Worm (Caenorhabditis elegans) whole organism, midembryonic: ENCODE data around the gene T12B5.15.

ENCODE experiments used
- T22C8.4 ChIP-seq: fragments of 200-800 bp; sonication (Bioruptor generic); IDR thresholded peaks from 2 replicates; pipeline ENCODE4 v1.3.6; 2022; ENCODE audit warnings: missing genetic modification characterization, missing compliant biosample characterization
- med-1 ChIP-seq: sonication (generic microtip); optimal IDR thresholded peaks from 2 replicates; lab custom pipeline; 2017; ENCODE audit warnings: missing genetic modification characterization, mild to moderate bottlenecking, missing compliant biosample characterization, antibody characterized with exemption, missing genetic modification reagents; ENCODE audit not compliant: insufficient read depth
- ref-1 ChIP-seq: fragments of 200-800 bp; sonication (Bioruptor generic); conservative IDR thresholded peaks from 2 replicates; pipeline ENCODE4 v1.3.6; 2022; ENCODE audit warnings: missing genetic modification reagents, missing genetic modification characterization, missing compliant biosample characterization
- ztf-23 ChIP-seq: fragments of 200-800 bp; sonication (Bioruptor generic); IDR thresholded peaks from 2 replicates; pipeline ENCODE4 v1.3.6; 2022; ENCODE audit warnings: missing genetic modification reagents, missing genetic modification characterization, missing compliant biosample characterization

DNA sequence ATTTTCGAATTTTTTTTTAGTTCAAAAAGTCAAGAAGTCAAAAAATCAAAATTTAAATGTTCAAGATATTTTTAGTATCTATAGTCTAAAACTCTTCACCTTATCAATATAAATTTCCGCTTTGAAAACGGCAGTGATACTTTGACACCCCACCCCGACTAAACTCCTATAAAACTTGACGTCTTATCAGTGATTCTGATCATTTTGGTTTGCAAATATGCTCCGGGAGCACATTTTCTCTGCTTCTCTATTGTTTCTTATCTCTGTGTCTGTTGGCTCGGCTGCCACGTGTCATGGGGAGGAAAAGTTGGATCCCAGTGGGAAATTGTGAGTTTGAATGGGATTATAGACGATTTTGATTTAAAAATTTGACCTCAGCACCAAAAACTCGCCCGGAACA is 48.1 kb upstream of the T12B5.15 start, which contains the start of gene clec-150:
- no peak for TF ChIP-seq ref-1 (GFP tag; lab: Robert Waterston, UW)
- TF ChIP-seq ztf-23, result no peak
- no peak for TF ChIP-seq med-1
- no peak for TF ChIP-seq T22C8.4 (GFP tag; lab: Robert Waterston, UW)
